Worm (Caenorhabditis elegans): ENCODE results near the gene sri-69.

Gene sri-69

ce11 chrV:16988614-16989013 is 19.6 kb downstream of the sri-69 start, which contains the start of gene Y102A5C.27:
Y102A5C.27 (minus strand) TSS chrV:16988714.
- TF ChIP-seq tbx-8 (GFP tag; optimal IDR thresholded peaks at IDR 0.05), result no peak
- TF ChIP-seq bed-3 (GFP tag; optimal IDR thresholded peaks at IDR 0.05), result no peak
- no peak for TF ChIP-seq lin-13 (tag; optimal IDR thresholded peaks at IDR 0.05)
- TF ChIP-seq hlh-1 (tag; optimal IDR thresholded peaks at IDR 0.05), result no peak
- no peak for TF ChIP-seq ztf-11 (tag; optimal IDR thresholded peaks at IDR 0.05)
- no peak for TF ChIP-seq unc-120 (tag; optimal IDR thresholded peaks at IDR 0.05; ENCODE audit: poor library complexity, severe bottlenecking)
- no peak for TF ChIP-seq lin-32 (GFP tag; optimal IDR thresholded peaks at IDR 0.05)
- TF ChIP-seq ces-1 (GFP tag; optimal IDR thresholded peaks at IDR 0.05), result no peak
- TF ChIP-seq snpc-4 (tag; optimal IDR thresholded peaks at IDR 0.05), result no peak
- no peak for TF ChIP-seq pha-4 (tag; optimal IDR thresholded peaks at IDR 0.05)
- no peak for TF ChIP-seq M03D4.4 (tag; optimal IDR thresholded peaks at IDR 0.05)
- TF ChIP-seq ceh-39 (tag; optimal IDR thresholded peaks at IDR 0.05), result no peak
- no peak for TF ChIP-seq drap-1 (GFP tag; optimal IDR thresholded peaks at IDR 0.05)
- no peak for TF ChIP-seq ceh-43 (GFP tag; optimal IDR thresholded peaks at IDR 0.05)

ce11 chrV:16987783-16988182 is 20.4 kb downstream of the sri-69 start:
- no peak for TF ChIP-seq ztf-11 (tag; optimal IDR thresholded peaks at IDR 0.05)
- TF ChIP-seq unc-62 (GFP tag; optimal IDR thresholded peaks at IDR 0.05), result no peak
- no peak for TF ChIP-seq tbx-8 (GFP tag; optimal IDR thresholded peaks at IDR 0.05)
- no peak for TF ChIP-seq flh-1 (GFP tag; optimal IDR thresholded peaks at IDR 0.05)
- no peak for TF ChIP-seq pha-4 (tag; optimal IDR thresholded peaks at IDR 0.05)
- TF ChIP-seq nhr-76 (tag; optimal IDR thresholded peaks at IDR 0.05), result no peak
- no peak for TF ChIP-seq ceh-43 (GFP tag; optimal IDR thresholded peaks at IDR 0.05)
- no peak for TF ChIP-seq cnd-1 (tag; optimal IDR thresholded peaks at IDR 0.05)
- no peak for TF ChIP-seq hlh-1 (tag; optimal IDR thresholded peaks at IDR 0.05)
- no peak for TF ChIP-seq unc-120 (tag; optimal IDR thresholded peaks at IDR 0.05; ENCODE audit: poor library complexity, severe bottlenecking)
- no peak for TF ChIP-seq lin-32 (GFP tag; optimal IDR thresholded peaks at IDR 0.05)
- no peak for TF ChIP-seq nhr-2 (tag; optimal IDR thresholded peaks at IDR 0.05)
- TF ChIP-seq mep-1 (tag; optimal IDR thresholded peaks at IDR 0.05), result no peak
- TF ChIP-seq mab-5 (tag; optimal IDR thresholded peaks at IDR 0.05), result no peak
- no peak for TF ChIP-seq nhr-237 (tag; optimal IDR thresholded peaks at IDR 0.05)
- no peak for TF ChIP-seq unc-39 (tag; optimal IDR thresholded peaks at IDR 0.05)
- TF ChIP-seq zip-8 (tag; optimal IDR thresholded peaks at IDR 0.05), result no peak
- no peak for TF ChIP-seq lin-13 (tag; optimal IDR thresholded peaks at IDR 0.05)
- no peak for TF ChIP-seq snpc-4 (tag; optimal IDR thresholded peaks at IDR 0.05)
- no peak for TF ChIP-seq bed-3 (GFP tag; optimal IDR thresholded peaks at IDR 0.05)

DNA sequence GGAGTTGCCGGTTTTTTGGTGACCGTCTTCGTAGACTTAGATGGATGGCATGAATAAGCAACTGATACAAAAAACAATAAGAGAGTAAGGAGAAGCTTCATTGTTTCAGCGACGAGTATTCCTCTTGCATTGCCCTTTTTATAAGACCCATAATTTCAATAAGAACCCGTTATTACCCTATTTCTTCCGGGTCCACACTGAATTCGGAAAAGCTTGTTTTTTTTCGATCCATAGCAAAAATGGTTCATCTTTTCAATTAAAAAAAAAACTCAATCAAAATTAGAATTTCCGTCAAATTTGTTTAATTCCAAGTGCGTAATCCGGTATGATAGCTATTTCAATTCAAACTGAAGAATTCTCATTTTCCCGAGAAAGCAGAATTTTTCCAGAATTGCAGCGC is 21.2 kb downstream of the sri-69 start, which contains the start of gene Y102A5C.40:
TSS of gene Y102A5C.40 (minus strand) at position 101 of the 400 bp plus-strand sequence.
- no peak for TF ChIP-seq flh-1 (GFP tag; optimal IDR thresholded peaks at IDR 0.05)
- no peak for TF ChIP-seq nhr-237 (tag; optimal IDR thresholded peaks at IDR 0.05)
- no peak for TF ChIP-seq mep-1 (tag; optimal IDR thresholded peaks at IDR 0.05)
- no peak for TF ChIP-seq bed-3 (GFP tag; optimal IDR thresholded peaks at IDR 0.05)
- TF ChIP-seq lsy-2 (tag; optimal IDR thresholded peaks at IDR 0.05), result no peak
- TF ChIP-seq blmp-1 (tag; optimal IDR thresholded peaks at IDR 0.05), result no peak
- no peak for TF ChIP-seq sem-2 (GFP tag; optimal IDR thresholded peaks at IDR 0.05)
- TF ChIP-seq cnd-1 (tag; optimal IDR thresholded peaks at IDR 0.05), result no peak
- no peak for TF ChIP-seq mab-5 (tag; optimal IDR thresholded peaks at IDR 0.05)
- TF ChIP-seq lin-13 (tag; optimal IDR thresholded peaks at IDR 0.05), result no peak
- no peak for TF ChIP-seq lin-32 (GFP tag; optimal IDR thresholded peaks at IDR 0.05)
- TF ChIP-seq ceh-83 (GFP tag; optimal IDR thresholded peaks at IDR 0.05), result no peak
- no peak for TF ChIP-seq unc-120 (tag; optimal IDR thresholded peaks at IDR 0.05; ENCODE audit: poor library complexity, severe bottlenecking)
- TF ChIP-seq unc-62 (GFP tag; optimal IDR thresholded peaks at IDR 0.05), result no peak
- TF ChIP-seq ceh-43 (GFP tag; optimal IDR thresholded peaks at IDR 0.05), result no peak
- no peak for TF ChIP-seq snpc-4 (tag; optimal IDR thresholded peaks at IDR 0.05)

DNA sequence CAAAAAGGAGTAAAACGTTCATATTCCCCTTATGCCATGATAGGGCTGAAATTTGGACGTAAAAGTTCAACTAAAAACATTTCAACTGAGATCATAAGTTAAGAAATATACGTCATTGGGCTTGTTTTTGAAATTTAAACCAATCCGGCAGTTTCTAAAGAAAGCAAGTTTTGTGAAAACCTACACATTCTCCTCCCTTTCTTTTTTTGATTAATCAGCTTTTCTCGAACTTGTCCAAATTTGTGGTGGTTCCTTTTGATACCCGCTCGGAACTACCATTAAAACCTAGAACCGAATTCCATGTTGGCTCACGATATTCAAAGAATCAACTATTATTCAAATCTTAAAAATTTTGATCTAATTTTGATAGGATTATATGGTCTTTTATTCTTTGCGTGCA is 27.8 kb downstream of the sri-69 start, which contains the start of gene srz-54:
TSS of gene srz-54 (plus strand) at position 301 of the 400 bp plus-strand sequence.
- TF ChIP-seq flh-1 (GFP tag; optimal IDR thresholded peaks at IDR 0.05) (no peak), sptf-1 (tag; optimal IDR thresholded peaks at IDR 0.05) (no peak), tbx-8 (GFP tag; optimal IDR thresholded peaks at IDR 0.05) (no peak), nhr-2 (tag; optimal IDR thresholded peaks at IDR 0.05) (no peak), bed-3 (GFP tag; optimal IDR thresholded peaks at IDR 0.05) (no peak), unc-62 (GFP tag; optimal IDR thresholded peaks at IDR 0.05) (no peak)

DNA sequence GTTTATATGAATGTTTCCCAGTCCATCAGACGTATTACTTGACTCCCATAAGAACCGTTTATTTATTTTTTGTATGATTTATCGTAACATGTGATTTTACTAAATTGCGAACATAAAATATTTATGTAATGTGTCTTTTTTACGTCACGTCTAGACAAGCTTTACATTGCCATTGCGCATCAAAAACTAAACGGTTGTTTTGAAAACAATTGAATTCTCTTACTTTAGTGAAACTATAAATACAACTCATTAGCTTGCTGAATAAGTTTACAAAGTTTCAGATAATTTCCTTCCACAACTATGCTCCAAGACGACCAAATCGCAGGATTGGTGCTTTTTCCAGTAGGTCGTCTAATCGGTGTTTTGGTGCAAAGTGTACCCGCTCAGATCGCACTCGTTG is 33.3 kb downstream of the sri-69 start, which contains the start of gene srx-54:
TSS of gene srx-54 (plus strand) at position 301 of the 400 bp plus-strand sequence.
- TF ChIP-seq sem-2 (GFP tag; optimal IDR thresholded peaks at IDR 0.05) (no peak), unc-62 (GFP tag; optimal IDR thresholded peaks at IDR 0.05) (no peak), elt-1 (tag; optimal IDR thresholded peaks at IDR 0.05; ENCODE audit: borderline replicate concordance, insufficient read depth) (no peak), snpc-4 (tag; optimal IDR thresholded peaks at IDR 0.05) (no peak)

All from whole organism, mixed stage, embryonic.